Worm (Caenorhabditis elegans): ENCODE data around the gene ZK418.11.

DNA sequence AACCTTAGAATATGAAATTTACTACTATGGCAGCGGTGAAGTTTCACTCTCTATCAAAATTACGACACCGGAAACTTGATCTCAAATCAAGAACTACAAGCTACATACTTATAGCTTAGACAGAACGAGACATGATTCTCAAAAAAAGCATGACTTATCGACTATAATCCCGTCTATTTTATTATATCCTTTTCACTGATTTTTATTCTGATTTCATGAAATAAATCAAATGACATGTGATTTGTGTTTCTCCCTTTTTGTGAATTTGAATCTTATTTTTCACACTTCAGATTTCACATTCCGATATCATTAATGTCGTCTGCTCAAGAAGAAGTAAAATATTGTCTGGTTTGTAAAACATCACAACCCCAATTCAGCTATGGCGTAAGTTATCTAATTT lies at the start of gene ZK418.11:
- TF ChIP-seq ceh-34 (tag; optimal IDR thresholded peaks at IDR 0.05) (no peak), hlh-13 (GFP tag; optimal IDR thresholded peaks at IDR 0.05) (no peak), fkh-6 (tag; optimal IDR thresholded peaks at IDR 0.05) (no peak), odd-2 (tag; optimal IDR thresholded peaks at IDR 0.05) (no peak), tbx-2 (tag; optimal IDR thresholded peaks at IDR 0.05) (no peak), pat-9 (tag; optimal IDR thresholded peaks at IDR 0.05) (no peak), lin-11 (tag; optimal IDR thresholded peaks at IDR 0.05) (no peak), sdc-2 (tag; optimal IDR thresholded peaks at IDR 0.05) (no peak)

Measured in whole organism, late embryonic.